Fruit fly (Drosophila melanogaster) whole organism, prepupa: Measurements from ENCODE around the gene Klp64D.

Source experiments
- CG10669 ChIP-seq: fragments of 200-800 bp; sonication (Bioruptor generic); optimal IDR thresholded peaks from 3 replicates; lab custom pipeline; 2018; ENCODE audit warnings: missing biosample characterization, mild to moderate bottlenecking, missing genetic modification characterization, moderate library complexity
- CG15336 ChIP-seq: fragments of 200-800 bp; sonication (Bioruptor generic); IDR thresholded peaks from 2 replicates; pipeline ENCODE4 v1.3.6; 2022; ENCODE audit warnings: missing biosample characterization, missing genetic modification characterization
- CG1621 ChIP-seq: fragments of 200-800 bp; sonication (Bioruptor generic); optimal IDR thresholded peaks from 3 replicates; lab custom pipeline; 2018; ENCODE audit warnings: missing biosample characterization, mild to moderate bottlenecking, missing genetic modification characterization
- CG31627 ChIP-seq: fragments of 200-800 bp; sonication (Bioruptor generic); optimal IDR thresholded peaks from 3 replicates; lab custom pipeline; 2016; ENCODE audit warnings: missing biosample characterization, missing genetic modification characterization
- CG32006 ChIP-seq: fragments of 200-800 bp; sonication (Bioruptor generic); optimal IDR thresholded peaks from 3 replicates; lab custom pipeline; 2017; ENCODE audit warnings: missing biosample characterization, mild to moderate bottlenecking, missing genetic modification characterization
- CG34406 ChIP-seq: fragments of 200-800 bp; sonication (Bioruptor generic); optimal IDR thresholded peaks from 3 replicates; lab custom pipeline; 2016; ENCODE audit warnings: missing biosample characterization, missing genetic modification characterization
- CG3919 ChIP-seq: fragments of 200-800 bp; sonication (Bioruptor generic); optimal IDR thresholded peaks from 3 replicates; lab custom pipeline; 2016; ENCODE audit warnings: missing biosample characterization, missing genetic modification characterization
- CG6276 ChIP-seq: fragments of 200-800 bp; sonication (Bioruptor generic); optimal IDR thresholded peaks from 2 replicates; lab custom pipeline; 2017; ENCODE audit warnings: missing biosample characterization, mild to moderate bottlenecking, missing genetic modification characterization
- CG6854 ChIP-seq: fragments of 200-800 bp; sonication (Bioruptor generic); optimal IDR thresholded peaks from 2 replicates; lab custom pipeline; 2017; ENCODE audit warnings: missing biosample characterization, mild to moderate bottlenecking, missing genetic modification characterization
- CG8119 ChIP-seq: fragments of 200-800 bp; sonication (Bioruptor generic); IDR thresholded peaks from 3 replicates; pipeline ENCODE4 v1.3.6; 2022; ENCODE audit warnings: missing biosample characterization, missing genetic modification characterization
- CG8319 ChIP-seq: fragments of 200-800 bp; sonication (Bioruptor generic); optimal IDR thresholded peaks from 3 replicates; lab custom pipeline; 2016; ENCODE audit warnings: missing biosample characterization, missing genetic modification characterization
- CG8632 ChIP-seq: fragments of 200-800 bp; sonication (Bioruptor generic); optimal IDR thresholded peaks from 3 replicates; lab custom pipeline; 2016; ENCODE audit warnings: missing biosample characterization, missing genetic modification characterization
- CG9139 ChIP-seq: fragments of 200-800 bp; sonication (Bioruptor generic); optimal IDR thresholded peaks from 3 replicates; lab custom pipeline; 2017; ENCODE audit warnings: missing biosample characterization, mild to moderate bottlenecking, missing genetic modification characterization
- Eip75B ChIP-seq: fragments of 200-800 bp; sonication (Bioruptor generic); optimal IDR thresholded peaks from 3 replicates; lab custom pipeline; 2016; ENCODE audit warnings: missing biosample characterization, missing genetic modification characterization
- Eip78C ChIP-seq: fragments of 200-800 bp; sonication (Bioruptor generic); peaks from one replicate; lab custom pipeline; 2016; ENCODE audit warnings: missing biosample characterization, missing genetic modification characterization
- Eip93F ChIP-seq: fragments of 200-800 bp; sonication (Bioruptor generic); optimal IDR thresholded peaks from 2 replicates; lab custom pipeline; 2016; ENCODE audit warnings: missing biosample characterization, mild to moderate bottlenecking, missing genetic modification characterization
- Ets21C ChIP-seq: fragments of 200-800 bp; sonication (Bioruptor generic); optimal IDR thresholded peaks from 3 replicates; lab custom pipeline; 2016; ENCODE audit warnings: missing biosample characterization, missing genetic modification characterization
- Gug ChIP-seq: fragments of 200-800 bp; sonication (Bioruptor generic); IDR thresholded peaks from 2 replicates; pipeline ENCODE4 v1.3.6; 2022; ENCODE audit warnings: missing biosample characterization, missing genetic modification characterization
- Hr38 ChIP-seq: sonication (Bioruptor generic); optimal IDR thresholded peaks from 2 replicates; lab custom pipeline; 2016; ENCODE audit warnings: missing biosample characterization, missing genetic modification characterization
- Lpt ChIP-seq: fragments of 200-800 bp; sonication (Bioruptor generic); optimal IDR thresholded peaks from 3 replicates; lab custom pipeline; 2016; ENCODE audit warnings: missing biosample characterization, missing genetic modification characterization
- Sox15 ChIP-seq: fragments of 200-800 bp; sonication (Bioruptor generic); optimal IDR thresholded peaks from 3 replicates; lab custom pipeline; 2016; ENCODE audit warnings: missing biosample characterization, missing genetic modification characterization
- achi ChIP-seq: fragments of 200-800 bp; sonication (Bioruptor generic); optimal IDR thresholded peaks from 3 replicates; lab custom pipeline; 2016; ENCODE audit warnings: missing biosample characterization, missing genetic modification characterization
- acj6 ChIP-seq: fragments of 200-800 bp; sonication (Bioruptor generic); optimal IDR thresholded peaks from 3 replicates; lab custom pipeline; 2016; ENCODE audit warnings: missing biosample characterization, missing genetic modification characterization
- cyc ChIP-seq: fragments of 200-800 bp; sonication (Bioruptor generic); optimal IDR thresholded peaks from 3 replicates; lab custom pipeline; 2016; ENCODE audit warnings: missing biosample characterization, missing genetic modification characterization
- dac ChIP-seq: fragments of 200-800 bp; sonication (Bioruptor generic); optimal IDR thresholded peaks from 2 replicates; lab custom pipeline; 2017; ENCODE audit warnings: missing biosample characterization, mild to moderate bottlenecking, missing genetic modification characterization
- eg ChIP-seq: fragments of 200-800 bp; sonication (Bioruptor generic); IDR thresholded peaks from 3 replicates; pipeline ENCODE4 v1.3.6; 2022; ENCODE audit warnings: missing biosample characterization, missing genetic modification characterization
- fd85E ChIP-seq: fragments of 200-800 bp; sonication (Bioruptor generic); optimal IDR thresholded peaks from 3 replicates; lab custom pipeline; 2016; ENCODE audit warnings: missing biosample characterization, missing genetic modification characterization
- fkh ChIP-seq: fragments of 200-800 bp; sonication (Bioruptor generic); optimal IDR thresholded peaks from 3 replicates; lab custom pipeline; 2017; ENCODE audit warnings: missing biosample characterization, mild to moderate bottlenecking, missing genetic modification characterization, moderate library complexity
- net ChIP-seq: fragments of 200-800 bp; sonication (Bioruptor generic); optimal IDR thresholded peaks from 3 replicates; lab custom pipeline; 2016; ENCODE audit warnings: missing biosample characterization, missing genetic modification characterization
- pdm3 ChIP-seq: fragments of 200-800 bp; sonication (Bioruptor generic); optimal IDR thresholded peaks from 3 replicates; lab custom pipeline; 2016; ENCODE audit warnings: missing biosample characterization, missing genetic modification characterization
- ss ChIP-seq, 2 experiments: fragments of 200-800 bp; sonication (Bioruptor generic); optimal IDR thresholded peaks; 2 replicates in 1 of 2; 3 replicates in 1 of 2; lab custom pipeline; 2017 to 2018; ENCODE audit warnings: mild to moderate bottlenecking in 2 of 2, missing biosample characterization in 2 of 2, missing genetic modification characterization in 2 of 2, moderate library complexity in 1 of 2
- svp ChIP-seq: fragments of 200-800 bp; sonication (Bioruptor generic); peaks from one replicate; lab custom pipeline; 2016; ENCODE audit warnings: missing biosample characterization, missing genetic modification characterization
- topi ChIP-seq: fragments of 200-800 bp; sonication (Bioruptor generic); optimal IDR thresholded peaks from 3 replicates; lab custom pipeline; 2016; ENCODE audit warnings: missing biosample characterization, missing genetic modification characterization

Gene Klp64D

DNA sequence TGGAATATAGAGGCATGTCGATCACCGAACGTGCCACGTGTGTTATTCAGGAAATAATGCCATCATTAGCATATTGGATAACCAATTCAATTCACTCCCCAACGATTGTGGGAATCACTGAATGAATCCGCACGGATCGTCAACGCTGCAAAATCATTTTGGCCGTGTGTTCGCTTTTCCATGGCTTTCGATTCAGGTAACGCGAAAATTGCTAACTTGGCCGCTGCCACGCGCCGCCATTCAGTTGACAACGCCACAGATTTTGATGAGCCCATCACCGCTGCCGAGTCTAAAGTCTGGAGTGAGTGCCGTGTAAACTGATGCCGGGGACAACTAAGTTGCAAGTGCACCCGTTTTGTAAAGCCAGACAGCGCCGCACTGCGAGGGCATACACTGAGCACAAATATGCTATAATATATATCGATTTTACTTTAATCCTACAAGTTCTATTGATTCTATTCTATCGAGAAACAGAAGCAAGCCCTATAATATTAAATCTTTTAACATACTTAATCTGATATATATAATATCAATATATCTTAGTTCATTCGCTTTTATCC lies 9.4 kb downstream of the Klp64D start (continued):
- TF ChIP-seq Eip75B (GFP tag; lab: Kevin White, UChicago) (no peak), Ets21C (no peak), svp (peak; percentile 36), net (GFP tag; lab: Kevin White, UChicago) (no peak), CG34406 (no peak), CG6854 (no peak), cyc (GFP tag; lab: Kevin White, UChicago) (no peak), achi (GFP tag; lab: Kevin White, UChicago) (peak; percentile 26), Sox15 (GFP tag; lab: Kevin White, UChicago) (no peak), CG8119 (GFP tag; lab: Robert Waterston, UW) (no peak), CG9139 (no peak), acj6 (GFP tag; lab: Kevin White, UChicago) (peak; percentile 2), fd85E (GFP tag; lab: Kevin White, UChicago) (no peak), eg (GFP tag; lab: Robert Waterston, UW) (no peak), Eip78C (GFP tag; lab: Kevin White, UChicago) (peak; percentile 77), pdm3 (no peak), fkh (GFP tag; lab: Kevin White, UChicago) (no peak), CG32006 (GFP tag; lab: Kevin White, UChicago) (no peak), CG3919 (GFP tag; lab: Kevin White, UChicago) (no peak), CG1621 (no peak), CG8632 (GFP tag; lab: Kevin White, UChicago) (no peak), ss (GFP tag; optimal IDR thresholded peaks at IDR 0.05; lab: Kevin White, UChicago) (no peak), dac (GFP tag; lab: Kevin White, UChicago) (no peak), Eip93F (GFP tag; lab: Kevin White, UChicago) (no peak), CG15336 (GFP tag; lab: Robert Waterston, UW) (no peak), CG31627 (no peak)

- peak; percentile 65 for TF ChIP-seq fkh (GFP tag; lab: Kevin White, UChicago)
- TF ChIP-seq Eip75B (GFP tag; lab: Kevin White, UChicago): no peak
- peak; percentile 2 for TF ChIP-seq svp
Observed at dm6 chr3L:5348987-5349386, 10.2 kb downstream of the Klp64D start.

dm6 chr3L:5342909-5343710 lies 16.1 kb downstream of the Klp64D start:
- TF ChIP-seq net (GFP tag; lab: Kevin White, UChicago) (no peak), svp (peak; percentile 38)
- TF ChIP-seq, all 60 proteins: peak for 1

DNA sequence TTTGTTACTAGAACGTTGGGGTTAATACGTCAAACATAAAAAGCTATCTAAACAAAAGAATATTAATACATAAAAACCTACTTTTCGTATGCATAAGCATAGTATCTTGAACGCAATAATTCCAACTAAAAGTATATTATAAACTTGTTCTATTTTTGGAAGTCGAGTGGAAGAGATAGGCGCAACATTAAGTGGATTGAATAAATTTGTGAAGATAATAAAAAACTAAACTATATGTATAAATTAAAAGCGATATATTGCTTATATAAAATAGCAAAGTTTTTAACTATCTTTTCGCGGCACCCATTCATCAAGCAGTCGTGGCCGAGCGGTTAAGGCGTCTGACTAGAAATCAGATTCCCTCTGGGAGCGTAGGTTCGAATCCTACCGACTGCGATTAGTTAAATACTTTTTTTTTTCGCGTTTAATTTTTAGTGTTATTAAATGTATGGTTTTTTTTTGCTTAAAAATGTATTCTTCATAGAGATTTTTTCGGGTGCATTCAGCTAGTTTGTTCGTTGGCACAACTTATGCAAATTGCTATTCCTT lies 17.3 kb downstream of the Klp64D start:
- TF ChIP-seq Sox15 (GFP tag; lab: Kevin White, UChicago) (no peak), Eip75B (GFP tag; lab: Kevin White, UChicago) (no peak), achi (GFP tag; lab: Kevin White, UChicago) (no peak), Gug (GFP tag; lab: Robert Waterston, UW) (no peak), CG6854 (no peak), CG32006 (GFP tag; lab: Kevin White, UChicago) (no peak), Lpt (GFP tag; lab: Kevin White, UChicago) (no peak), CG10669 (no peak), CG8319 (no peak), net (GFP tag; lab: Kevin White, UChicago) (no peak)
- TF ChIP-seq, all 60 proteins: peak for 0

DNA sequence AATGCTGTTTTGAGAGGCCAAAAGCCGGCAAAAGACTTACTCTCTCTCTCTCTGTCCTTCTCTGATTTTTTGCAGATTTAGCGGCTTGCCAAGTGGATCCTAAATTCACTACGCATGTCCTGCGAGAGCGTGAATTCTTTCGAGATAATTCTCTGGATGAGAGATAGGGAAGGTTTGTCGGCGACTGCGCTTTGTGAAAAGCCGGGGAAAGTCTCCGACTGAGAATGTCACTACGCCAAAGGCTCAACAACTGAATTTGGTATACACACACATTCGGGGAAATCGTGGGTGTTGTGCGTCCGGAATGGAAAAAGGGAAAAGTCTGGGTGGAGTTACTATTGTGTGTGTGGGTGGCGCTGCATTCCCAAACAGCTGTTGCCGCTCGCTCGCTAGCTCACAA lies 29.7 kb downstream of the Klp64D start:
- TF ChIP-seq Hr38 (GFP tag; lab: Kevin White, UChicago): no peak
- no peak for TF ChIP-seq Ets21C
- no peak for TF ChIP-seq CG6276
- TF ChIP-seq Sox15 (GFP tag; lab: Kevin White, UChicago): no peak
- TF ChIP-seq topi (GFP tag; lab: Kevin White, UChicago): no peak
